Fruit fly (Drosophila melanogaster) whole organism, pupa: ENCODE data around the gene mldr.

Experiments
- CG14655 ChIP-seq: fragments of 200-800 bp; sonication (Bioruptor generic); optimal IDR thresholded peaks from 3 replicates; lab custom pipeline; 2017; ENCODE audit warnings: mild to moderate bottlenecking, missing biosample characterization, missing genetic modification reagents, missing genetic modification characterization
- CG32121 ChIP-seq: fragments of 200-800 bp; sonication (Bioruptor generic); IDR thresholded peaks from 2 replicates; pipeline ENCODE4 v1.3.6; 2022; ENCODE audit warnings: missing biosample characterization, missing genetic modification characterization
- Pif1A ChIP-seq: fragments of 200-800 bp; sonication (Bioruptor generic); optimal IDR thresholded peaks from 3 replicates; lab custom pipeline; 2016; ENCODE audit warnings: missing biosample characterization, missing genetic modification characterization
- Pif1B ChIP-seq: fragments of 200-800 bp; sonication (Bioruptor generic); optimal IDR thresholded peaks from 3 replicates; lab custom pipeline; 2016; ENCODE audit warnings: missing biosample characterization, missing genetic modification characterization

- TF ChIP-seq Pif1A (GFP tag; lab: Kevin White, UChicago) (no peak), CG14655 (GFP tag; lab: Kevin White, UChicago) (no peak), Pif1B (no peak), CG32121 (GFP tag; lab: Robert Waterston, UW) (peak; percentile 43)
These were observed 3.3 kb upstream of the mldr start, which contains the start of the genes Top3beta and wuho for dm6 chrX:6287842-6288241.
